Worm (Caenorhabditis elegans) whole organism, L4/young adult: ENCODE data around the gene mthf-1.

Source experiments
- W03F9.2 ChIP-seq: fragments of 150-350 bp; optimal IDR thresholded peaks from 2 replicates; lab custom pipeline; 2014; ENCODE audit warnings: missing biosample characterization, missing genetic modification characterization
- dao-5 ChIP-seq: sonication (generic microtip); optimal IDR thresholded peaks from 2 replicates; lab custom pipeline; 2016; ENCODE audit warnings: missing genotype, missing genetic modification characterization, moderate library complexity, missing compliant biosample characterization
- him-1 ChIP-seq: sonication (generic microtip); optimal IDR thresholded peaks from 2 replicates; lab custom pipeline; 2016; ENCODE audit warnings: missing genotype, missing genetic modification reagents, missing genetic modification characterization, missing compliant biosample characterization

The mthf-1 gene

ce11 chrII:7758397-7759135 is 19.1 kb downstream of the mthf-1 start, which contains the start of gene B0228.7:
Gene B0228.7 (minus strand): TSS chrII:7759023.
- TF ChIP-seq dao-5 (tag; lab: Kevin White, UChicago) (no peak), him-1 (tag; lab: Kevin White, UChicago) (no peak), W03F9.2 (tag; lab: Kevin White, UChicago) (no peak)

- peak; percentile 38 for TF ChIP-seq dao-5 (tag; lab: Kevin White, UChicago)
- peak; percentile 32 for TF ChIP-seq W03F9.2 (tag; lab: Kevin White, UChicago)
- no peak for TF ChIP-seq him-1 (tag; lab: Kevin White, UChicago)
Measured at ce11 chrII:7756810-7757209, 20.8 kb downstream of the mthf-1 start.

- TF ChIP-seq W03F9.2 (tag; lab: Kevin White, UChicago) = no peak
- TF ChIP-seq him-1 (tag; lab: Kevin White, UChicago) = no peak
- no peak for TF ChIP-seq dao-5 (tag; lab: Kevin White, UChicago)
Measured at ce11 chrII:7755116-7755571, 22.5 kb downstream of the mthf-1 start, which contains the start of the genes B0228.6 and B0228.1. Gene B0228.6 (minus strand): TSS chrII:7755166. Gene B0228.1 (plus strand): TSS chrII:7755343.

- TF ChIP-seq dao-5 (tag; lab: Kevin White, UChicago) (no peak), W03F9.2 (tag; lab: Kevin White, UChicago) (no peak), him-1 (tag; lab: Kevin White, UChicago) (no peak)
Measured at ce11 chrII:7753500-7753899, 24.1 kb downstream of the mthf-1 start, which contains the start of gene trx-1. Gene trx-1 (minus strand): TSS chrII:7753600.

ce11 chrII:7736725-7737124 is 40.9 kb downstream of the mthf-1 start:
- TF ChIP-seq dao-5 (tag; lab: Kevin White, UChicago) (no peak), W03F9.2 (tag; lab: Kevin White, UChicago) (no peak), him-1 (tag; lab: Kevin White, UChicago) (no peak)

ce11 chrII:7724603-7725002 is 53.0 kb downstream of the mthf-1 start, which contains the start of gene cpna-2:
Gene cpna-2 (plus strand): TSS chrII:7724903.
- no peak for TF ChIP-seq dao-5 (tag; lab: Kevin White, UChicago)
- no peak for TF ChIP-seq him-1 (tag; lab: Kevin White, UChicago)
- TF ChIP-seq W03F9.2 (tag; lab: Kevin White, UChicago) = no peak
